Worm (Caenorhabditis elegans): ENCODE results near the gene cki-2.
A peak's percentile ranks its signal among the peaks of the same experiment; 100 is the strongest.

The cki-2 gene

DNA sequence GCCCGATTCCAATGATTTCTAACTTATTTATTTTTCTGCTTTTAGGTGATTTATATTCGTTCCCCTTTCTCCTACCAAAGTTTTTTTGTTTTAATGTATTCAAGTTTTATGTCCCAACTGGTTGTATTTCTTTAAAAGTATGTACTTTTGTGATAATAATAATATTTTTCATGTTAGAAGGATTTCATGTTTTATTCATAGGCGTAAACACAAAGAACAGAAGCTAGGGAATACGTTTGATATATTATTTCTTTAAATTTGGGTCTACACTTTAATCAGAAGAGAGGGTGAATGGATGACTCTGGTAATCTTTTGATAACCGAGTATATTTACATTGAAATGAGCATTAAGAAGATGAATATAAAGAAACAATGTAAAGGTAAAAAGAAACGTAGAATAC lies 49.8 kb downstream of the cki-2 start (continued):
- TF ChIP-seq mdt-29 (GFP tag; IDR thresholded peaks at IDR 0.05) (no peak), D1046.2 (GFP tag; IDR thresholded peaks at IDR 0.05) (no peak), mep-1 (tag; optimal IDR thresholded peaks at IDR 0.05) (peak; percentile 12)
